Fruit fly (Drosophila melanogaster): Measurements from ENCODE around the gene CG32214.

DNA sequence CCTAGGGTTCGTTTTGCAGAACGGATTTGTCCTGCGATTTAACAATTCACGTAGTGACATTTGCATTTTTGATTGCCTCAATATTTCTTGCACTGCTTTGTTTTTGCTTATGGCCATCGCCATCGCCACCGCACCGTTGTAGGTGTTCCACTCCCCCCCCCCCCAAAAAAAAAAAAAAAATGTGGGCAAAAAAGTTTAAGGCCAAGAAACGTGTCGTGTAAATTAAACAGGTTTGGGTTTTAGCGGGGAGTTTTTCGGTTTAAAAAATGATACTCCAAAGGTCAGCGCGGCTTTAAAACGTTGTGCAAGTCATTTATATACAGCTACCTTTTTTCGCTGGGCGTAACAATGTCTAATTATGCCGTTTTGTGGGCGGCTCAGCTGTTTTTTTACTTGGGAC, 14.1 kb downstream of the CG32214 start:
- no peak for TF ChIP-seq pad (GFP tag; optimal IDR thresholded peaks at IDR 0.05)
- TF ChIP-seq Clk (GFP tag; optimal IDR thresholded peaks at IDR 0.05) = no peak
- no peak for TF ChIP-seq CG7101 (tag; optimal IDR thresholded peaks at IDR 0.05)
- no peak for TF ChIP-seq Crg-1 (GFP tag; optimal IDR thresholded peaks at IDR 0.05)
- no peak for TF ChIP-seq toe (GFP tag; optimal IDR thresholded peaks at IDR 0.05)
- TF ChIP-seq kay (GFP tag; ENCODE audit: borderline replicate concordance) = no peak
- no peak for TF ChIP-seq CG5204 (GFP tag; optimal IDR thresholded peaks at IDR 0.05)

All from whole organism, adult.